Fruit fly (Drosophila melanogaster) whole organism, embryonic: Measurements from ENCODE around the gene dome.

Experiments used
- Ada2b ChIP-seq: fragments of 200-800 bp; sonication (Bioruptor generic); IDR thresholded peaks from 2 replicates; pipeline ENCODE4 v1.3.6; 2022; ENCODE audit warnings: missing biosample characterization, missing genetic modification characterization
- Antp ChIP-seq: fragments of 200-800 bp; sonication (Bioruptor generic); optimal IDR thresholded peaks from 3 replicates; lab custom pipeline; 2016; ENCODE audit warnings: missing biosample characterization, missing genetic modification characterization
- BEAF-32 ChIP-seq: fragments of 200-800 bp; sonication (Bioruptor generic); optimal IDR thresholded peaks from 3 replicates; lab custom pipeline; 2017; ENCODE audit warnings: missing biosample characterization, missing genetic modification characterization, mild to moderate bottlenecking, moderate library complexity, missing genetic modification reagents
- Blimp-1 ChIP-seq: fragments of 200-800 bp; sonication (Bioruptor generic); optimal IDR thresholded peaks from 3 replicates; lab custom pipeline; 2018; ENCODE audit warnings: missing biosample characterization, missing genetic modification characterization, mild to moderate bottlenecking, moderate library complexity, missing genetic modification reagents
- CG10431 ChIP-seq: fragments of 200-800 bp; sonication (Bioruptor generic); optimal IDR thresholded peaks from 3 replicates; lab custom pipeline; 2018; ENCODE audit warnings: missing biosample characterization, mild to moderate bottlenecking, missing genetic modification characterization
- CG10654 ChIP-seq: fragments of 200-800 bp; sonication (Bioruptor generic); optimal IDR thresholded peaks from 2 replicates; lab custom pipeline; 2016; ENCODE audit warnings: missing biosample characterization, missing genetic modification characterization
- CG10959 ChIP-seq: fragments of 200-800 bp; sonication (Bioruptor generic); IDR thresholded peaks from 2 replicates; pipeline ENCODE4 v1.3.6; 2022; ENCODE audit warnings: missing biosample characterization, missing genetic modification characterization
- CG11093 ChIP-seq: fragments of 200-800 bp; sonication (Bioruptor generic); IDR thresholded peaks from 3 replicates; pipeline ENCODE4 v1.3.6; 2022; ENCODE audit warnings: missing biosample characterization, missing genetic modification characterization
- CG12391 ChIP-seq: fragments of 200-800 bp; sonication (Bioruptor generic); optimal IDR thresholded peaks from 3 replicates; lab custom pipeline; 2018; ENCODE audit warnings: missing biosample characterization, mild to moderate bottlenecking, missing genetic modification characterization, moderate library complexity
- CG14965 ChIP-seq: fragments of 200-800 bp; sonication (Bioruptor generic); optimal IDR thresholded peaks from 2 replicates; lab custom pipeline; 2016; ENCODE audit warnings: missing biosample characterization, missing genetic modification characterization, borderline replicate concordance
- CG15601 ChIP-seq: fragments of 200-800 bp; sonication (Bioruptor generic); optimal IDR thresholded peaks from 3 replicates; lab custom pipeline; 2019; ENCODE audit warnings: missing biosample characterization, mild to moderate bottlenecking, missing genetic modification characterization, moderate library complexity
- CG1647 ChIP-seq: fragments of 200-800 bp; sonication (Bioruptor generic); optimal IDR thresholded peaks from 3 replicates; lab custom pipeline; 2016; ENCODE audit warnings: missing biosample characterization, missing genetic modification characterization
- CG16815 ChIP-seq: fragments of 200-800 bp; sonication (Bioruptor generic); optimal IDR thresholded peaks from 3 replicates; lab custom pipeline; 2017; ENCODE audit warnings: missing biosample characterization, mild to moderate bottlenecking, missing genetic modification characterization
- CG17186 ChIP-seq: fragments of 200-800 bp; sonication (Bioruptor generic); optimal IDR thresholded peaks from 3 replicates; lab custom pipeline; 2017; ENCODE audit warnings: missing biosample characterization, missing genetic modification reagents, missing genetic modification characterization
- CG2199 ChIP-seq: fragments of 200-800 bp; sonication (Bioruptor generic); IDR thresholded peaks from 3 replicates; pipeline ENCODE4 v1.3.6; 2022; ENCODE audit warnings: missing biosample characterization, missing genetic modification characterization
- CG5245 ChIP-seq: fragments of 200-800 bp; sonication (Bioruptor generic); optimal IDR thresholded peaks from 3 replicates; lab custom pipeline; 2016; ENCODE audit warnings: missing biosample characterization, missing genetic modification characterization
- CG7987 ChIP-seq: fragments of 200-800 bp; sonication (Bioruptor generic); optimal IDR thresholded peaks from 2 replicates; lab custom pipeline; 2018; ENCODE audit warnings: missing biosample characterization, mild to moderate bottlenecking, missing genetic modification characterization, moderate library complexity
- CG8944 ChIP-seq: fragments of 200-800 bp; sonication (Bioruptor generic); optimal IDR thresholded peaks from 3 replicates; lab custom pipeline; 2016; ENCODE audit warnings: missing biosample characterization, missing genetic modification characterization
- ERR ChIP-seq: fragments of 200-800 bp; sonication (Bioruptor generic); optimal IDR thresholded peaks from 2 replicates; lab custom pipeline; 2016; ENCODE audit warnings: missing biosample characterization, missing genetic modification characterization
- Elba2 ChIP-seq: fragments of 200-800 bp; sonication (Bioruptor generic); optimal IDR thresholded peaks from 3 replicates; lab custom pipeline; 2016; ENCODE audit warnings: missing biosample characterization, missing genetic modification characterization
- HLHmδ ChIP-seq: fragments of 200-800 bp; sonication (Bioruptor generic); optimal IDR thresholded peaks from 2 replicates; lab custom pipeline; 2018; ENCODE audit warnings: missing biosample characterization, mild to moderate bottlenecking, missing genetic modification characterization, moderate library complexity
- HmgZ ChIP-seq: fragments of 200-800 bp; sonication (Bioruptor generic); optimal IDR thresholded peaks from 2 replicates; lab custom pipeline; 2018; ENCODE audit warnings: missing biosample characterization, mild to moderate bottlenecking, missing genetic modification characterization
- Hr39 ChIP-seq: fragments of >200 bp; optimal IDR thresholded peaks from 2 replicates; lab custom pipeline; 2017
- Med ChIP-seq: fragments of 200-800 bp; sonication (Bioruptor generic); peaks from one replicate; lab custom pipeline; 2016; ENCODE audit warnings: missing biosample characterization, missing genetic modification characterization, mild to moderate bottlenecking, inconsistent platforms, moderate library complexity
- Nf-YC ChIP-seq: fragments of 200-800 bp; optimal IDR thresholded peaks from 3 replicates; lab custom pipeline; 2019; ENCODE audit warnings: missing biosample characterization, mild to moderate bottlenecking, missing genetic modification characterization, moderate library complexity
- Oaz ChIP-seq: fragments of 200-800 bp; sonication (Bioruptor generic); IDR thresholded peaks from 2 replicates; pipeline ENCODE4 v1.3.6; 2022; ENCODE audit warnings: missing biosample characterization, missing genetic modification characterization
- Scr ChIP-seq: fragments of 200-800 bp; sonication (Bioruptor generic); IDR thresholded peaks from 2 replicates; pipeline ENCODE4 v1.3.6; 2022; ENCODE audit warnings: missing biosample characterization, missing genetic modification characterization; ENCODE audit not compliant: partially characterized antibody
- Side ChIP-seq: fragments of 200-800 bp; sonication (Bioruptor generic); optimal IDR thresholded peaks from 2 replicates; lab custom pipeline; 2016; ENCODE audit warnings: missing biosample characterization, missing genetic modification characterization
- Taf1 ChIP-seq: fragments of 200-800 bp; sonication (Bioruptor generic); IDR thresholded peaks from 2 replicates; pipeline ENCODE4 v1.3.6; 2022; ENCODE audit warnings: missing biosample characterization, missing genetic modification characterization
- Xbp1 ChIP-seq: fragments of 200-800 bp; sonication (Bioruptor generic); optimal IDR thresholded peaks from 3 replicates; lab custom pipeline; 2016; ENCODE audit warnings: missing biosample characterization, mild to moderate bottlenecking, missing genetic modification characterization
- al ChIP-seq: fragments of 200-800 bp; sonication (Bioruptor generic); IDR thresholded peaks from 2 replicates; pipeline ENCODE4 v1.3.6; 2022; ENCODE audit warnings: missing biosample characterization, missing genetic modification characterization
- bbx ChIP-seq: fragments of 200-800 bp; sonication (Bioruptor generic); IDR thresholded peaks from 2 replicates; pipeline ENCODE4 v1.3.6; 2022; ENCODE audit warnings: missing biosample characterization, missing genetic modification characterization; ENCODE audit not compliant: partially characterized antibody
- caup ChIP-seq: fragments of 200-800 bp; sonication (Bioruptor generic); optimal IDR thresholded peaks from 3 replicates; lab custom pipeline; 2017; ENCODE audit warnings: missing biosample characterization, mild to moderate bottlenecking, missing genetic modification characterization, moderate library complexity; ENCODE audit not compliant: severe bottlenecking
- crol ChIP-seq: fragments of 200-800 bp; sonication (Bioruptor generic); IDR thresholded peaks from 2 replicates; pipeline ENCODE4 v1.3.6; 2022; ENCODE audit warnings: missing biosample characterization, missing genetic modification characterization
- dimm ChIP-seq: fragments of 200-800 bp; sonication (Bioruptor generic); IDR thresholded peaks from 2 replicates; pipeline ENCODE4 v1.3.6; 2022; ENCODE audit warnings: missing biosample characterization, missing genetic modification characterization
- ems ChIP-seq: fragments of 200-800 bp; sonication (Bioruptor generic); optimal IDR thresholded peaks from 3 replicates; lab custom pipeline; 2016; ENCODE audit warnings: missing biosample characterization, missing genetic modification characterization
- gem ChIP-seq: fragments of 200-800 bp; sonication (Bioruptor generic); optimal IDR thresholded peaks from 2 replicates; lab custom pipeline; 2019; ENCODE audit warnings: missing biosample characterization, mild to moderate bottlenecking, missing genetic modification characterization, moderate library complexity
- hkb ChIP-seq, 2 experiments: fragments of 200-800 bp in 1 of 2; fragments of >200 bp in 1 of 2; sonication (Bioruptor generic) in 1 of 2; IDR thresholded peaks in 1 of 2; optimal IDR thresholded peaks in 1 of 2; 2 replicates each; pipeline versions ENCODE4 v1.3.6 to Lab custom; 2017 to 2022; ENCODE audit warnings: missing biosample characterization in 1 of 2, missing genetic modification characterization in 1 of 2
- ind ChIP-seq: fragments of 200-800 bp; sonication (Bioruptor generic); optimal IDR thresholded peaks from 3 replicates; lab custom pipeline; 2016; ENCODE audit warnings: missing biosample characterization, missing genetic modification characterization
- insv ChIP-seq, 2 experiments: fragments of 200-800 bp; sonication (Bioruptor generic); optimal IDR thresholded peaks; 3 replicates each; lab custom pipeline; 2016 to 2018; ENCODE audit warnings: missing biosample characterization in 2 of 2, missing genetic modification characterization in 2 of 2
- nom ChIP-seq: fragments of 200-800 bp; sonication (Bioruptor generic); optimal IDR thresholded peaks from 2 replicates; lab custom pipeline; 2017; ENCODE audit warnings: missing biosample characterization, missing genetic modification characterization, mild to moderate bottlenecking, moderate library complexity, missing genetic modification reagents
- sc ChIP-seq, 3 experiments: fragments of >200 bp in 2 of 3; fragments of 200-800 bp in 1 of 3; sonication (Bioruptor generic) in 1 of 3; optimal IDR thresholded peaks; 2 replicates in 2 of 3; 3 replicates in 1 of 3; lab custom pipeline; 2017; ENCODE audit warnings: mild to moderate bottlenecking in 1 of 3, missing biosample characterization in 1 of 3, missing genetic modification characterization in 1 of 3, missing genetic modification reagents in 1 of 3
- so ChIP-seq: fragments of 200-800 bp; sonication (Bioruptor generic); IDR thresholded peaks from 3 replicates; pipeline ENCODE4 v1.3.6; 2022; ENCODE audit warnings: missing biosample characterization, missing genetic modification characterization
- sug ChIP-seq: fragments of 200-800 bp; optimal IDR thresholded peaks from 2 replicates; lab custom pipeline; 2019; ENCODE audit warnings: missing biosample characterization, mild to moderate bottlenecking, missing genetic modification characterization, moderate library complexity
- vfl ChIP-seq: fragments of 200-800 bp; sonication (Bioruptor generic); optimal IDR thresholded peaks from 2 replicates; lab custom pipeline; 2016; ENCODE audit warnings: missing biosample characterization, missing genetic modification characterization
- zen2 ChIP-seq: fragments of 200-800 bp; sonication (Bioruptor generic); IDR thresholded peaks from 3 replicates; pipeline ENCODE4 v1.3.6; 2022; ENCODE audit warnings: missing biosample characterization, missing genetic modification characterization; ENCODE audit not compliant: partially characterized antibody

dome gene

DNA sequence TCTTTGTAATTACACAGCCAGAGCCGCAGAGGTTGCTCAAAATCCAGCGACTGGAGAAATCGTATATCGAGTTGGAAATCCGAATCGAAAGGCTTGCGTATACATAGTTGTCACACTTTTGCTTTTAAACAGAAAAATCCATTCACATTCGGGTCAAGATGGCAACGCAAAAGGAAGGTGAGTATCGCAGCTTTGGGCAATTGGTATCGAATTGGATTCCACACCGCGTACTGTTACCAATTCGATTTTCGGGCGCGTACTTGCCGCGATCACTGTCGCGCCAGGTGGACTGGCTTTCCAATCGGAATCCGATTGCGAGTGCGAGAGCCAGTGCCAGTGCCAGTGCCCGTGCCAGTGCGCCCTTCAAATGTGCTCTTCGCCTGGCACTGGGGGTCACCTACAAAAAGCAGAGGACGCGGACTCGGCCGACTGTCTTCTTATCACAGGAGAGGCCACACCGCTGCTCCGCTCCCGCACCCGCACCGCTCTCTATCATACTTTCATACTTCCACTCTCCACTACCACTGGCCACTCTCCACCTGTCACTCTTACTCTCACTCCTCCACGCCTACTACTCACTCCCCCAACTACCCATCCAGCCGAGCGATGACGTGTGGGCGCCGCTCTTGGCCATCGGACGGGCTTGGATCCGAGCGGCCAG is 15.7 kb downstream of the dome start (continued):
- TF ChIP-seq insv (GFP tag; optimal IDR thresholded peaks at IDR 0.05; lab: Kevin White, UChicago): peak in 1 of 2 experiments; percentile 84
- TF ChIP-seq vfl: no peak
- TF ChIP-seq dimm (GFP tag; lab: Robert Waterston, UW): no peak
- TF ChIP-seq ERR (GFP tag; lab: Kevin White, UChicago): peak; percentile 83
- TF ChIP-seq Blimp-1 (GFP tag; lab: Kevin White, UChicago): peak; percentile 68
- TF ChIP-seq Med (GFP tag; lab: Kevin White, UChicago): peak; percentile 67
- no peak for TF ChIP-seq Antp (GFP tag; lab: Kevin White, UChicago)
- peak; percentile 32 for TF ChIP-seq sug (tag; lab: Kevin White, UChicago)
- TF ChIP-seq crol (GFP tag; lab: Robert Waterston, UW): peak; percentile 77
- peak; percentile 7 for TF ChIP-seq BEAF-32 (GFP tag; lab: Kevin White, UChicago)

DNA sequence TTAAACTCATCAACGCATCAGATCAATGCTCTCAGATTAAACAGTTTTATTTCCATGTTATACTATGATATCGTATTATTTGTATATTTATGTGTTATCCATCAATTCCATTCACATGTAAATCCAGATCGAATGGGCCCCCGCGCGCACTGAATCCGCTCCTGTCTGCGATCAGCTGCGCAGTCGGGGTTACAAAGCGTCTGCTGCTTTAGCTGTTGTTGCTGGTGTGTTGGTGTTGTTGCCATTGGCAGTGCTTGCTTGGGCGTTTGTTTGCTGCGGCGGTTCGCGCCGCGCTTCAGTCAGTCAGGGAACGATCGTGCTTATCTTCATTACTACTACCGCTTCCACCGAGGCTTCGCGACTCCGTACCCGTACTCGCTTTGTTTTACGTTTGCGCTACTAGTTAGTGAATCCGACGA is 16.3 kb downstream of the dome start, which contains the start of gene Zw:
TSS of gene Zw (plus strand) at position 262 of the 419 bp plus-strand sequence.
- TF ChIP-seq CG10654 (GFP tag; lab: Kevin White, UChicago) (peak; percentile 44), CG7987 (no peak), CG16815 (GFP tag; lab: Kevin White, UChicago) (peak; percentile 45), Elba2 (GFP tag; lab: Kevin White, UChicago) (no peak), CG17186 (GFP tag; lab: Kevin White, UChicago) (no peak), zen2 (GFP tag; lab: Robert Waterston, UW) (no peak), CG1647 (GFP tag; lab: Kevin White, UChicago) (peak; percentile 11), nom (peak; percentile 11), bbx (GFP tag; lab: Robert Waterston, UW) (peak; percentile 61), Oaz (no peak), so (GFP tag; lab: Robert Waterston, UW) (0 out of 3 replicates have a peak, but pooled peaks have one; percentile 37), Scr (GFP tag; lab: Robert Waterston, UW) (peak; percentile 8; the same call in 1 of the 2 replicates), HLHmδ (peak; percentile 54), ems (GFP tag; lab: Kevin White, UChicago) (no peak), hkb (optimal IDR thresholded peaks at IDR 0.05; lab: Kevin White, UChicago) (no peak), hkb (GFP tag; IDR thresholded peaks at IDR 0.05; lab: Robert Waterston, UW) (peak; percentile 27; the same call in 1 of the 2 replicates), HmgZ (tag; lab: Kevin White, UChicago) (peak; percentile 62), CG2199 (GFP tag; lab: Robert Waterston, UW) (peak; percentile 40; the same call in 1 of the 3 replicates), CG10431 (GFP tag; lab: Kevin White, UChicago) (no peak), Antp (GFP tag; lab: Kevin White, UChicago) (peak; percentile 35), caup (peak; percentile 9), CG8944 (GFP tag; lab: Kevin White, UChicago) (peak; percentile 13), Ada2b (peak; percentile 48; the same call in 1 of the 2 replicates), CG10959 (GFP tag; lab: Robert Waterston, UW) (0 out of 2 replicates have a peak, but pooled peaks have one; percentile 36), Hr39 (no peak), gem (tag; lab: Kevin White, UChicago) (peak; percentile 59), Taf1 (GFP tag; lab: Robert Waterston, UW) (peak; percentile 40; the same call in 1 of the 2 replicates), ind (GFP tag; lab: Kevin White, UChicago) (peak; percentile 64), CG14965 (GFP tag; lab: Kevin White, UChicago) (no peak), CG12391 (tag; lab: Kevin White, UChicago) (peak; percentile 21), CG11093 (no peak; the same call in 2 of the 3 replicates), Nf-YC (tag; lab: Kevin White, UChicago) (peak; percentile 1), Side (peak; percentile 24), al (GFP tag; lab: Robert Waterston, UW) (peak; percentile 46; the same call in 1 of the 2 replicates), sc (optimal IDR thresholded peaks at IDR 0.05; lab: Kevin White, UChicago) (no peak), sc (GFP tag; optimal IDR thresholded peaks at IDR 0.05; lab: Kevin White, UChicago) (no peak), CG5245 (GFP tag; lab: Kevin White, UChicago) (peak; percentile 19), CG15601 (tag; lab: Kevin White, UChicago) (no peak), Xbp1 (peak; percentile 45)
